Fruit fly (Drosophila melanogaster): ENCODE results near the gene SmydA-2.

DNA sequence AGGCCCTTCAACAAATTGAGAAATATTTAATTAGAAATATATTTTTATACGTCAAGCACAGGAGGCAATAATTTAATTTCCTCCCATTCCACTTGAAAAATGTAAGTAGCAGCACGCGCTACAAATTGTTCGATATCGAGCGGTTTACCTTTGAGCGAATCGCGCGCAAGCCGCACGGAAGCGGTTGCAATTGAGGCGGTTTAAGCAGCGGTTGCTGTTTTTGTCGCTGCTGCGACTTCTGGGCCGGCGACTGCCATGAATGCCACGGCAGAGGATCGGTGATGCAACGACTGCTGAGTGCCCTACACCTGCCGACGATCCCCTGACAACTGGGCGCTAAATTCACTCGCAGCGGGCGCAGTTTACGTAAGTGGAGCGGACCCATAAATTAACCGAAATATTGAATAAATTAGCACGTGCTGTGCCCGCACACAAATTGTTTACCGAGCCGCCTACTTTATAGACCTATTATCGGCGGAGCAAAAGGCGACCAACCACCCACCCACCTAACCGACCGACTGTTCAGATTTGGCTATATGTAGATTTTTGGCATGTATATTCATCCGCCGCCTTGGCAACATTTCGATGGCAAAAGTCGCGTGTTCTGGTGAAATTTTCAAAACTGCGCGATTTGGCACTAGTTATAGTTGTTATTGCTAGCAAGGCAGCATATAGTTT is 9.3 kb downstream of the SmydA-2 start:
- TF ChIP-seq CG8478 (optimal IDR thresholded peaks at IDR 0.05) (no peak), CTCF (optimal IDR thresholded peaks at IDR 0.05) (no peak)

All from S2 (cell line).